Fruit fly (Drosophila melanogaster) whole organism, prepupa: ENCODE data around the gene CG17612.

Source experiments
- Blimp-1 ChIP-seq: fragments of 200-800 bp; sonication (Bioruptor generic); optimal IDR thresholded peaks from 3 replicates; lab custom pipeline; 2017; ENCODE audit warnings: missing biosample characterization, missing genetic modification characterization, mild to moderate bottlenecking, moderate library complexity, missing genetic modification reagents
- CG10631 ChIP-seq: fragments of 200-800 bp; sonication (Bioruptor generic); optimal IDR thresholded peaks from 2 replicates; lab custom pipeline; 2016; ENCODE audit warnings: missing biosample characterization, missing genetic modification characterization
- CG10669 ChIP-seq: fragments of 200-800 bp; sonication (Bioruptor generic); optimal IDR thresholded peaks from 3 replicates; lab custom pipeline; 2018; ENCODE audit warnings: missing biosample characterization, mild to moderate bottlenecking, missing genetic modification characterization, moderate library complexity
- CG11294 ChIP-seq: fragments of 200-800 bp; sonication (Bioruptor generic); IDR thresholded peaks from 2 replicates; pipeline ENCODE4 v1.3.6; 2022; ENCODE audit warnings: missing biosample characterization, missing genetic modification characterization
- CG11762 ChIP-seq: fragments of 200-800 bp; sonication (Bioruptor generic); optimal IDR thresholded peaks from 3 replicates; lab custom pipeline; 2016; ENCODE audit warnings: missing biosample characterization, missing genetic modification characterization; ENCODE audit not compliant: insufficient read depth
- CG15336 ChIP-seq: fragments of 200-800 bp; sonication (Bioruptor generic); IDR thresholded peaks from 2 replicates; pipeline ENCODE4 v1.3.6; 2022; ENCODE audit warnings: missing biosample characterization, missing genetic modification characterization
- CG1621 ChIP-seq: fragments of 200-800 bp; sonication (Bioruptor generic); optimal IDR thresholded peaks from 3 replicates; lab custom pipeline; 2018; ENCODE audit warnings: missing biosample characterization, mild to moderate bottlenecking, missing genetic modification characterization
- CG16779 ChIP-seq: fragments of 200-800 bp; sonication (Bioruptor generic); optimal IDR thresholded peaks from 3 replicates; lab custom pipeline; 2017; ENCODE audit warnings: missing biosample characterization, mild to moderate bottlenecking, missing genetic modification characterization
- CG3032 ChIP-seq: fragments of 200-800 bp; optimal IDR thresholded peaks from 2 replicates; lab custom pipeline; 2019; ENCODE audit warnings: missing biosample characterization, mild to moderate bottlenecking, missing genetic modification characterization, moderate library complexity
- CG32006 ChIP-seq: fragments of 200-800 bp; sonication (Bioruptor generic); optimal IDR thresholded peaks from 3 replicates; lab custom pipeline; 2017; ENCODE audit warnings: missing biosample characterization, mild to moderate bottlenecking, missing genetic modification characterization
- CG34406 ChIP-seq: fragments of 200-800 bp; sonication (Bioruptor generic); optimal IDR thresholded peaks from 3 replicates; lab custom pipeline; 2016; ENCODE audit warnings: missing biosample characterization, missing genetic modification characterization
- CG3919 ChIP-seq: fragments of 200-800 bp; sonication (Bioruptor generic); optimal IDR thresholded peaks from 3 replicates; lab custom pipeline; 2016; ENCODE audit warnings: missing biosample characterization, missing genetic modification characterization
- CG4318 ChIP-seq: fragments of 200-800 bp; sonication (Bioruptor generic); optimal IDR thresholded peaks from 3 replicates; lab custom pipeline; 2017; ENCODE audit warnings: missing biosample characterization, mild to moderate bottlenecking, missing genetic modification characterization
- CG6163 ChIP-seq: fragments of 200-800 bp; sonication (Bioruptor generic); IDR thresholded peaks from 3 replicates; pipeline ENCODE4 v1.3.6; 2022; ENCODE audit warnings: missing biosample characterization, missing genetic modification characterization
- CG6276 ChIP-seq: fragments of 200-800 bp; sonication (Bioruptor generic); optimal IDR thresholded peaks from 2 replicates; lab custom pipeline; 2017; ENCODE audit warnings: missing biosample characterization, mild to moderate bottlenecking, missing genetic modification characterization
- CG6792 ChIP-seq: fragments of 200-800 bp; sonication (Bioruptor generic); optimal IDR thresholded peaks from 3 replicates; lab custom pipeline; 2016; ENCODE audit warnings: missing biosample characterization, missing genetic modification characterization
- CG6808 ChIP-seq: fragments of 200-800 bp; sonication (Bioruptor generic); optimal IDR thresholded peaks from 3 replicates; lab custom pipeline; 2017; ENCODE audit warnings: missing biosample characterization, missing genetic modification characterization, mild to moderate bottlenecking, moderate library complexity, missing genetic modification reagents
- CG6854 ChIP-seq: fragments of 200-800 bp; sonication (Bioruptor generic); optimal IDR thresholded peaks from 2 replicates; lab custom pipeline; 2017; ENCODE audit warnings: missing biosample characterization, mild to moderate bottlenecking, missing genetic modification characterization
- CG7368 ChIP-seq: fragments of 200-800 bp; sonication (Bioruptor generic); optimal IDR thresholded peaks from 3 replicates; lab custom pipeline; 2016; ENCODE audit warnings: missing biosample characterization, missing genetic modification characterization
- CG8119 ChIP-seq: fragments of 200-800 bp; sonication (Bioruptor generic); IDR thresholded peaks from 3 replicates; pipeline ENCODE4 v1.3.6; 2022; ENCODE audit warnings: missing biosample characterization, missing genetic modification characterization
- CG8319 ChIP-seq: fragments of 200-800 bp; sonication (Bioruptor generic); optimal IDR thresholded peaks from 3 replicates; lab custom pipeline; 2016; ENCODE audit warnings: missing biosample characterization, missing genetic modification characterization
- Eip75B ChIP-seq: fragments of 200-800 bp; sonication (Bioruptor generic); optimal IDR thresholded peaks from 3 replicates; lab custom pipeline; 2016; ENCODE audit warnings: missing biosample characterization, missing genetic modification characterization
- Eip93F ChIP-seq: fragments of 200-800 bp; sonication (Bioruptor generic); optimal IDR thresholded peaks from 2 replicates; lab custom pipeline; 2016; ENCODE audit warnings: missing biosample characterization, mild to moderate bottlenecking, missing genetic modification characterization
- Ets21C ChIP-seq: fragments of 200-800 bp; sonication (Bioruptor generic); optimal IDR thresholded peaks from 3 replicates; lab custom pipeline; 2016; ENCODE audit warnings: missing biosample characterization, missing genetic modification characterization
- Ets96B ChIP-seq: fragments of 200-800 bp; optimal IDR thresholded peaks from 2 replicates; lab custom pipeline; 2019; ENCODE audit warnings: missing biosample characterization, mild to moderate bottlenecking, missing genetic modification characterization, moderate library complexity
- Hr38 ChIP-seq: sonication (Bioruptor generic); optimal IDR thresholded peaks from 2 replicates; lab custom pipeline; 2016; ENCODE audit warnings: missing biosample characterization, missing genetic modification characterization
- Hr39 ChIP-seq: fragments of 200-800 bp; sonication (Bioruptor generic); optimal IDR thresholded peaks from 2 replicates; lab custom pipeline; 2016; ENCODE audit warnings: missing biosample characterization, missing genetic modification characterization
- Hr4 ChIP-seq: fragments of 200-800 bp; sonication (Bioruptor generic); optimal IDR thresholded peaks from 3 replicates; lab custom pipeline; 2016; ENCODE audit warnings: missing biosample characterization, missing genetic modification characterization
- Lpt ChIP-seq: fragments of 200-800 bp; sonication (Bioruptor generic); optimal IDR thresholded peaks from 3 replicates; lab custom pipeline; 2016; ENCODE audit warnings: missing biosample characterization, missing genetic modification characterization
- Met ChIP-seq: fragments of 200-800 bp; sonication (Bioruptor generic); optimal IDR thresholded peaks from 3 replicates; lab custom pipeline; 2016; ENCODE audit warnings: missing biosample characterization, missing genetic modification characterization
- OdsH ChIP-seq: fragments of 200-800 bp; sonication (Bioruptor generic); optimal IDR thresholded peaks from 3 replicates; lab custom pipeline; 2016; ENCODE audit warnings: missing biosample characterization, missing genetic modification characterization
- Smox ChIP-seq: fragments of 200-800 bp; sonication (Bioruptor generic); optimal IDR thresholded peaks from 3 replicates; lab custom pipeline; 2016; ENCODE audit warnings: missing biosample characterization, missing genetic modification characterization
- Sox102F ChIP-seq: fragments of 200-800 bp; sonication (Bioruptor generic); optimal IDR thresholded peaks from 2 replicates; lab custom pipeline; 2016; ENCODE audit warnings: missing biosample characterization, mild to moderate bottlenecking, missing genetic modification characterization
- Sox14 ChIP-seq: fragments of 200-800 bp; sonication (Bioruptor generic); optimal IDR thresholded peaks from 3 replicates; lab custom pipeline; 2016; ENCODE audit warnings: missing biosample characterization, missing genetic modification characterization
- Sox15 ChIP-seq: fragments of 200-800 bp; sonication (Bioruptor generic); optimal IDR thresholded peaks from 3 replicates; lab custom pipeline; 2016; ENCODE audit warnings: missing biosample characterization, missing genetic modification characterization
- achi ChIP-seq: fragments of 200-800 bp; sonication (Bioruptor generic); optimal IDR thresholded peaks from 3 replicates; lab custom pipeline; 2016; ENCODE audit warnings: missing biosample characterization, missing genetic modification characterization
- acj6 ChIP-seq: fragments of 200-800 bp; sonication (Bioruptor generic); optimal IDR thresholded peaks from 3 replicates; lab custom pipeline; 2016; ENCODE audit warnings: missing biosample characterization, missing genetic modification characterization
- dac ChIP-seq: fragments of 200-800 bp; sonication (Bioruptor generic); optimal IDR thresholded peaks from 2 replicates; lab custom pipeline; 2017; ENCODE audit warnings: missing biosample characterization, mild to moderate bottlenecking, missing genetic modification characterization
- dsx ChIP-seq: fragments of 200-800 bp; optimal IDR thresholded peaks from 3 replicates; lab custom pipeline; 2019; ENCODE audit warnings: missing biosample characterization, mild to moderate bottlenecking, missing genetic modification characterization, moderate library complexity; ENCODE audit not compliant: poor library complexity, severe bottlenecking
- eg ChIP-seq: fragments of 200-800 bp; sonication (Bioruptor generic); IDR thresholded peaks from 3 replicates; pipeline ENCODE4 v1.3.6; 2022; ENCODE audit warnings: missing biosample characterization, missing genetic modification characterization
- esn ChIP-seq: fragments of 200-800 bp; sonication (Bioruptor generic); optimal IDR thresholded peaks from 2 replicates; lab custom pipeline; 2016; ENCODE audit warnings: missing biosample characterization, mild to moderate bottlenecking, missing genetic modification characterization, moderate library complexity
- fkh ChIP-seq: fragments of 200-800 bp; sonication (Bioruptor generic); optimal IDR thresholded peaks from 3 replicates; lab custom pipeline; 2017; ENCODE audit warnings: missing biosample characterization, mild to moderate bottlenecking, missing genetic modification characterization, moderate library complexity
- lz ChIP-seq: fragments of 200-800 bp; sonication (Bioruptor generic); optimal IDR thresholded peaks from 3 replicates; lab custom pipeline; 2016; ENCODE audit warnings: missing biosample characterization, missing genetic modification characterization
- net ChIP-seq: fragments of 200-800 bp; sonication (Bioruptor generic); optimal IDR thresholded peaks from 3 replicates; lab custom pipeline; 2016; ENCODE audit warnings: missing biosample characterization, missing genetic modification characterization
- pdm3 ChIP-seq: fragments of 200-800 bp; sonication (Bioruptor generic); optimal IDR thresholded peaks from 3 replicates; lab custom pipeline; 2016; ENCODE audit warnings: missing biosample characterization, missing genetic modification characterization
- salr ChIP-seq, 2 experiments: fragments of 200-800 bp; sonication (Bioruptor generic); optimal IDR thresholded peaks; 3 replicates each; lab custom pipeline; 2016 to 2018; ENCODE audit warnings: missing biosample characterization in 2 of 2, missing genetic modification characterization in 2 of 2, mild to moderate bottlenecking in 1 of 2
- spab ChIP-seq: fragments of 200-800 bp; sonication (Bioruptor generic); optimal IDR thresholded peaks from 2 replicates; lab custom pipeline; 2017; ENCODE audit warnings: missing biosample characterization, mild to moderate bottlenecking, missing genetic modification characterization, missing genetic modification reagents
- ss ChIP-seq, 2 experiments: fragments of 200-800 bp; sonication (Bioruptor generic); optimal IDR thresholded peaks; 2 replicates in 1 of 2; 3 replicates in 1 of 2; lab custom pipeline; 2017 to 2018; ENCODE audit warnings: mild to moderate bottlenecking in 2 of 2, missing biosample characterization in 2 of 2, missing genetic modification characterization in 2 of 2, moderate library complexity in 1 of 2
- svp ChIP-seq: fragments of 200-800 bp; sonication (Bioruptor generic); peaks from one replicate; lab custom pipeline; 2016; ENCODE audit warnings: missing biosample characterization, missing genetic modification characterization
- topi ChIP-seq: fragments of 200-800 bp; sonication (Bioruptor generic); optimal IDR thresholded peaks from 3 replicates; lab custom pipeline; 2016; ENCODE audit warnings: missing biosample characterization, missing genetic modification characterization
- vri ChIP-seq: fragments of 200-800 bp; sonication (Bioruptor generic); optimal IDR thresholded peaks from 3 replicates; lab custom pipeline; 2016; ENCODE audit warnings: missing biosample characterization, mild to moderate bottlenecking, missing genetic modification characterization

Gene CG17612

dm6 chr2L:4371516-4372136 lies 10.9 kb downstream of the CG17612 start:
- TF ChIP-seq Lpt (peak; percentile 61), CG3032 (tag; lab: Kevin White, UChicago) (no peak), CG15336 (GFP tag; lab: Robert Waterston, UW) (peak; percentile 69), svp (GFP tag; lab: Kevin White, UChicago) (peak; percentile 87), CG3919 (GFP tag; lab: Kevin White, UChicago) (peak; percentile 60), OdsH (peak; percentile 53), eg (peak; percentile 61), Eip93F (GFP tag; lab: Kevin White, UChicago) (peak; percentile 35), fkh (GFP tag; lab: Kevin White, UChicago) (peak; percentile 4), Met (peak; percentile 73), Sox102F (GFP tag; lab: Kevin White, UChicago) (peak; percentile 79), Ets21C (GFP tag; lab: Kevin White, UChicago) (peak; percentile 27), Hr38 (GFP tag; lab: Kevin White, UChicago) (no peak), CG10669 (GFP tag; lab: Kevin White, UChicago) (peak; percentile 27), Sox14 (peak; percentile 76), Hr39 (peak; percentile 58), Blimp-1 (peak; percentile 36), dsx (GFP tag; lab: Kevin White, UChicago) (peak; percentile 41), esn (peak; percentile 81), CG11294 (peak; percentile 19; the same call in 1 of the 2 replicates), Hr4 (GFP tag; lab: Kevin White, UChicago) (peak; percentile 59), CG7368 (GFP tag; lab: Kevin White, UChicago) (peak; percentile 10), spab (peak; percentile 4), topi (peak; percentile 68), pdm3 (GFP tag; lab: Kevin White, UChicago) (peak; percentile 58), vri (GFP tag; lab: Kevin White, UChicago) (peak; percentile 31), CG6163 (GFP tag; lab: Robert Waterston, UW) (peak; percentile 55), Eip75B (GFP tag; lab: Kevin White, UChicago) (peak; percentile 55), CG10631 (peak; percentile 35), CG34406 (peak; percentile 77), Sox15 (peak; percentile 42), CG6792 (GFP tag; lab: Kevin White, UChicago) (peak; percentile 65), ss (GFP tag; optimal IDR thresholded peaks at IDR 0.05; lab: Kevin White, UChicago) (peak; percentile 51 to 56), CG8119 (GFP tag; lab: Robert Waterston, UW) (peak; percentile 80), CG11762 (GFP tag; lab: Kevin White, UChicago) (peak; percentile 15), salr (GFP tag; optimal IDR thresholded peaks at IDR 0.05; lab: Kevin White, UChicago) (peak in 1 of 2 experiments; percentile 45), net (GFP tag; lab: Kevin White, UChicago) (peak; percentile 66), CG8319 (GFP tag; lab: Kevin White, UChicago) (peak; percentile 11), CG4318 (GFP tag; lab: Kevin White, UChicago) (peak; percentile 2), acj6 (GFP tag; lab: Kevin White, UChicago) (peak; percentile 60), CG6276 (GFP tag; lab: Kevin White, UChicago) (peak; percentile 67), CG1621 (tag; lab: Kevin White, UChicago) (peak; percentile 55), CG16779 (tag; lab: Kevin White, UChicago) (no peak), achi (peak; percentile 70), lz (GFP tag; lab: Kevin White, UChicago) (peak; percentile 67), Ets96B (tag; lab: Kevin White, UChicago) (peak; percentile 38), dac (GFP tag; lab: Kevin White, UChicago) (no peak), CG32006 (GFP tag; lab: Kevin White, UChicago) (peak; percentile 63), CG6854 (GFP tag; lab: Kevin White, UChicago) (peak; percentile 71), CG6808 (GFP tag; lab: Kevin White, UChicago) (peak; percentile 39), Smox (GFP tag; lab: Kevin White, UChicago) (peak; percentile 67)
